Worm (Caenorhabditis elegans) whole organism, L2 larva: ENCODE measurements around the gene W09G10.9.

Experiments
- C34F6.9 ChIP-seq: fragments of 150-350 bp; optimal IDR thresholded peaks from 2 replicates; lab custom pipeline; 2014; ENCODE audit warnings: missing biosample characterization, missing genetic modification characterization
- F13H6.1 ChIP-seq: sonication (generic microtip); optimal IDR thresholded peaks from 2 replicates; lab custom pipeline; 2016; ENCODE audit warnings: missing genetic modification characterization, missing compliant biosample characterization
- R02D3.7 ChIP-seq: fragments of 150-350 bp; optimal IDR thresholded peaks from 2 replicates; lab custom pipeline; 2014; ENCODE audit warnings: missing biosample characterization, missing genetic modification characterization
- Y55F3AM.14 ChIP-seq: fragments of 200-800 bp; sonication (Bioruptor generic); optimal IDR thresholded peaks from 2 replicates; lab custom pipeline; 2018; ENCODE audit warnings: mild to moderate bottlenecking, missing genetic modification characterization, missing compliant biosample characterization
- alr-1 ChIP-seq: fragments of 150-350 bp; optimal IDR thresholded peaks from 2 replicates; lab custom pipeline; 2014; ENCODE audit warnings: missing biosample characterization, missing genetic modification characterization
- aly-2 ChIP-seq: fragments of 150-350 bp; optimal IDR thresholded peaks from 2 replicates; lab custom pipeline; 2014; ENCODE audit warnings: missing biosample characterization, missing genetic modification characterization
- ceh-16 ChIP-seq: fragments of 150-350 bp; optimal IDR thresholded peaks from 2 replicates; lab custom pipeline; 2014; ENCODE audit warnings: missing biosample characterization, missing genetic modification characterization
- ceh-82 ChIP-seq: fragments of 150-350 bp; optimal IDR thresholded peaks from 2 replicates; lab custom pipeline; 2014; ENCODE audit warnings: missing biosample characterization, missing genetic modification characterization
- crh-2 ChIP-seq: sonication (generic microtip); optimal IDR thresholded peaks from 2 replicates; lab custom pipeline; 2017; ENCODE audit warnings: missing biosample characterization, missing genetic modification characterization
- dmd-4 ChIP-seq: sonication (generic microtip); optimal IDR thresholded peaks from 2 replicates; lab custom pipeline; 2017; ENCODE audit warnings: missing biosample characterization, missing genetic modification characterization
- elt-3 ChIP-seq: sonication (generic microtip); optimal IDR thresholded peaks from 2 replicates; lab custom pipeline; 2017; ENCODE audit warnings: missing biosample characterization, missing genetic modification characterization
- gmeb-1 ChIP-seq: fragments of 150-350 bp; optimal IDR thresholded peaks from 2 replicates; lab custom pipeline; 2014; ENCODE audit warnings: missing biosample characterization, missing genetic modification characterization
- lin-11 ChIP-seq: fragments of 150-350 bp; sonication (generic microtip); optimal IDR thresholded peaks from 2 replicates; lab custom pipeline; 2014; ENCODE audit warnings: missing biosample characterization, missing genetic modification characterization, inconsistent platforms, mixed read lengths
- lin-13 ChIP-seq: fragments of 150-350 bp; optimal IDR thresholded peaks from 2 replicates; lab custom pipeline; 2014; ENCODE audit warnings: missing biosample characterization, missing genetic modification reagents, missing genetic modification characterization
- lsy-2 ChIP-seq, 2 experiments: fragments of 150-350 bp in 1 of 2; sonication (generic microtip) in 1 of 2; optimal IDR thresholded peaks; 2 replicates each; lab custom pipeline; 2014 to 2017; ENCODE audit warnings: missing biosample characterization in 2 of 2, missing genetic modification characterization in 2 of 2
- mbf-1 ChIP-seq: sonication (generic microtip); optimal IDR thresholded peaks from 2 replicates; lab custom pipeline; 2017; ENCODE audit warnings: missing biosample characterization, missing genetic modification characterization
- mdl-1 ChIP-seq, 2 experiments: fragments of 150-350 bp in 1 of 2; sonication (generic microtip) in 1 of 2; optimal IDR thresholded peaks; 2 replicates each; lab custom pipeline; 2017; ENCODE audit warnings: missing biosample characterization in 2 of 2, missing genetic modification characterization in 2 of 2
- nhr-11 ChIP-seq: fragments of 150-350 bp; optimal IDR thresholded peaks from 2 replicates; lab custom pipeline; 2014; ENCODE audit warnings: missing biosample characterization, missing genetic modification characterization
- nhr-21 ChIP-seq: fragments of 150-350 bp; optimal IDR thresholded peaks from 2 replicates; lab custom pipeline; 2014; ENCODE audit warnings: missing biosample characterization, missing genetic modification characterization
- nhr-23 ChIP-seq: fragments of 150-350 bp; optimal IDR thresholded peaks from 2 replicates; lab custom pipeline; 2014; ENCODE audit warnings: missing biosample characterization, missing genetic modification reagents, missing genetic modification characterization
- nhr-25 ChIP-seq: fragments of 150-350 bp; sonication (generic microtip); optimal IDR thresholded peaks from 3 replicates; lab custom pipeline; 2014; ENCODE audit warnings: missing biosample characterization, missing genetic modification characterization
- nhr-6 ChIP-seq: fragments of 150-350 bp; optimal IDR thresholded peaks from 2 replicates; lab custom pipeline; 2014; ENCODE audit warnings: missing biosample characterization, missing genetic modification characterization
- sem-4 ChIP-seq: fragments of 150-350 bp; optimal IDR thresholded peaks from 2 replicates; lab custom pipeline; 2014; ENCODE audit warnings: missing biosample characterization, missing genetic modification reagents, missing genetic modification characterization
- sma-3 ChIP-seq: sonication (generic microtip); optimal IDR thresholded peaks from 2 replicates; lab custom pipeline; 2016; ENCODE audit warnings: missing genetic modification reagents, missing genetic modification characterization, missing compliant biosample characterization
- snpc-4 ChIP-seq: fragments of 150-350 bp; optimal IDR thresholded peaks from 2 replicates; lab custom pipeline; 2014; ENCODE audit warnings: missing biosample characterization, missing genetic modification characterization
- unc-39 ChIP-seq: fragments of 150-350 bp; optimal IDR thresholded peaks from 2 replicates; lab custom pipeline; 2014; ENCODE audit warnings: missing biosample characterization, missing genetic modification characterization
- unc-55 ChIP-seq: fragments of 150-350 bp; sonication (generic microtip); optimal IDR thresholded peaks from 3 replicates; lab custom pipeline; 2014; ENCODE audit warnings: missing biosample characterization, missing genetic modification reagents, missing genetic modification characterization
- unc-62 ChIP-seq: fragments of 150-350 bp; optimal IDR thresholded peaks from 2 replicates; lab custom pipeline; 2014; ENCODE audit warnings: missing biosample characterization, missing genetic modification reagents, missing genetic modification characterization
- zag-1 ChIP-seq: fragments of 150-350 bp; optimal IDR thresholded peaks from 2 replicates; lab custom pipeline; 2014; ENCODE audit warnings: missing biosample characterization, missing genetic modification characterization
- ztf-1 ChIP-seq: fragments of 200-800 bp; sonication (Bioruptor generic); conservative IDR thresholded peaks from 2 replicates; pipeline ENCODE4 v1.3.6; 2022; ENCODE audit warnings: missing genetic modification characterization, missing compliant biosample characterization
- ztf-4 ChIP-seq: fragments of 150-350 bp; optimal IDR thresholded peaks from 2 replicates; lab custom pipeline; 2014; ENCODE audit warnings: missing biosample characterization, missing genetic modification characterization

The W09G10.9 gene

ce11 chrII:3472316-3472715 lies 49.3 kb upstream of the W09G10.9 start, which contains the start of gene Y49F6B.12:
TSS of gene Y49F6B.12 (minus strand) at chrII:3472416.
- TF ChIP-seq lin-13 (GFP tag; lab: Kevin White, UChicago) (no peak), ztf-4 (tag; lab: Kevin White, UChicago) (no peak), unc-62 (GFP tag; lab: Kevin White, UChicago) (no peak), F13H6.1 (no peak), sem-4 (tag; lab: Kevin White, UChicago) (no peak), zag-1 (tag; lab: Kevin White, UChicago) (no peak), ceh-16 (tag; lab: Kevin White, UChicago) (no peak), R02D3.7 (tag; lab: Kevin White, UChicago) (no peak), alr-1 (tag; lab: Kevin White, UChicago) (no peak), crh-2 (tag; lab: Kevin White, UChicago) (no peak), mdl-1 (tag; optimal IDR thresholded peaks at IDR 0.05; lab: Kevin White, UChicago) (no peak), nhr-23 (tag; lab: Kevin White, UChicago) (no peak), dmd-4 (tag; lab: Kevin White, UChicago) (no peak), ceh-82 (tag; lab: Kevin White, UChicago) (no peak), gmeb-1 (no peak), lin-11 (tag; lab: Kevin White, UChicago) (no peak)

ce11 chrII:3472817-3473216 lies 48.8 kb upstream of the W09G10.9 start, which contains the start of gene Y49F6B.6:
TSS of gene Y49F6B.6 (plus strand) at chrII:3473117.
- TF ChIP-seq nhr-6 (tag; lab: Kevin White, UChicago) (no peak), sma-3 (GFP tag; lab: Kevin White, UChicago) (no peak)

ce11 chrII:3473744-3474143 lies 47.9 kb upstream of the W09G10.9 start, which contains the start of gene sdz-32:
TSS of gene sdz-32 (plus strand) at chrII:3474044.
- TF ChIP-seq unc-55 (no peak), aly-2 (tag; lab: Kevin White, UChicago) (no peak), nhr-21 (tag; lab: Kevin White, UChicago) (no peak)

- no peak for TF ChIP-seq nhr-21 (tag; lab: Kevin White, UChicago)
- TF ChIP-seq ceh-16 (tag; lab: Kevin White, UChicago) = no peak
- TF ChIP-seq sem-4 (tag; lab: Kevin White, UChicago) = no peak
- no peak for TF ChIP-seq lsy-2 (tag; optimal IDR thresholded peaks at IDR 0.05; lab: Kevin White, UChicago)
- TF ChIP-seq zag-1 (tag; lab: Kevin White, UChicago) = no peak
- TF ChIP-seq nhr-11 (tag; lab: Kevin White, UChicago) = no peak
- no peak for TF ChIP-seq unc-62 (GFP tag; lab: Kevin White, UChicago)
- TF ChIP-seq lin-13 (GFP tag; lab: Kevin White, UChicago) = no peak
- no peak for TF ChIP-seq Y55F3AM.14 (GFP tag; lab: Kevin White, UChicago)
These were observed 45.1 kb upstream of the W09G10.9 start for ce11 chrII:3476536-3476935.

ce11 chrII:3477171-3477570 lies 44.4 kb upstream of the W09G10.9 start, which contains the start of gene fbxb-104:
TSS of gene fbxb-104 (minus strand) at chrII:3477271.
- TF ChIP-seq alr-1 (tag; lab: Kevin White, UChicago) = no peak
- TF ChIP-seq unc-39 (tag; lab: Kevin White, UChicago) = no peak
- no peak for TF ChIP-seq mbf-1 (tag; lab: Kevin White, UChicago)
- TF ChIP-seq snpc-4 (tag; lab: Kevin White, UChicago) = no peak

- no peak for TF ChIP-seq ztf-1 (GFP tag; lab: Robert Waterston, UW)
- TF ChIP-seq C34F6.9 (tag; lab: Kevin White, UChicago) = no peak
- TF ChIP-seq mbf-1 (tag; lab: Kevin White, UChicago) = no peak
- TF ChIP-seq R02D3.7 (tag; lab: Kevin White, UChicago) = no peak
- TF ChIP-seq elt-3 (tag; lab: Kevin White, UChicago) = no peak
- no peak for TF ChIP-seq nhr-25 (tag; lab: Kevin White, UChicago)
These were observed 40.0 kb upstream of the W09G10.9 start, which contains the start of gene Y49F6B.8 for ce11 chrII:3481584-3481983. TSS of gene Y49F6B.8 (minus strand) at chrII:3481684.
